In the genomic region with DNA sequence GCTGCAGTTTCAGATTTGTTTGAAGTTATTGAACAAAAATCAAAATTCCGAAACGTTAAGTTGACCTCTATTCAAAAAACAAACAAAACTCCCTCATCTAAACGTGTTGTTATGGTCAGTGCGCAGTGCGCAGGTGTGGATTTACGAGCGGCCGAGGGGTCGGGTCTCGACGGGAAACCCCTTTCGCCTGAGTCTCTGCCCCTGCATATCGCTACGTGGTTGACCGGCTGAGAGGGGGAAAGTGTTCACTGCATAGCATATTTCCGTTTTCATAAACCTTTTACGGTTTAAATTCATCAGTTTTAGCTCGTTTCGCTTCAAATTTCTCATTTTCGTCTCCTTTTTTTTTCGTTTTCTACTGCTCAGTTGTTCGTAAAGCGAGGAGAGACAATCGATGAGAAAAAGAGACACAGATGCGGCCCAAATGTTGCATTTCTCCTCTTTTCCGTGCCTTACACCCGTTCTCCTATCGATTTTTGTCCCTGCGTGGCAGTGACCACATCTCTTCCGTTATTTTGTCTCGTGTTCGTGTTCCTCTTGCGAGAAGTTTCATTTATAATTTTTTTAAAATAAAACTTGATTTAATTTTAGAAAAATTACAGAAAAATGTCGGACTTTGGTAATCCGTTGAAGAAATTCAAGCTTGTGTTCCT, we compare ENCODE assay signal across 4 worm cellular contexts.
A peak's percentile ranks its signal among the peaks of the same experiment; 100 is the strongest.
TF ChIP-seq lines count a peak whose summit lies in the region.

Gene rab-6.2 (plus strand): TSS at position 603 of the 653 bp plus-strand sequence.

TF ChIP-seq in whole organism, L2 larva, 48 proteins besides CTCF, POLR2A, EP300 and RAD21:
- no peak for TF ChIP-seq alr-1 (tag; optimal IDR thresholded peaks at IDR 0.05; lab: Kevin White, UChicago)
- TF ChIP-seq ceh-82 (tag; optimal IDR thresholded peaks at IDR 0.05; lab: Kevin White, UChicago), result no peak
- no peak for TF ChIP-seq sem-4 (tag; optimal IDR thresholded peaks at IDR 0.05; lab: Kevin White, UChicago)
- TF ChIP-seq peb-1 (tag; optimal IDR thresholded peaks at IDR 0.05; lab: Kevin White, UChicago), result no peak
- no peak for TF ChIP-seq mbf-1 (tag; optimal IDR thresholded peaks at IDR 0.05; lab: Kevin White, UChicago)
- no peak for TF ChIP-seq lin-13 (GFP tag; optimal IDR thresholded peaks at IDR 0.05; lab: Kevin White, UChicago)
- TF ChIP-seq unc-55 (GFP tag; optimal IDR thresholded peaks at IDR 0.05; lab: Kevin White, UChicago), result peak; percentile 32
- TF ChIP-seq ztf-11 (tag; optimal IDR thresholded peaks at IDR 0.05; lab: Kevin White, UChicago), result no peak
- no peak for TF ChIP-seq ZK546.5 (tag; optimal IDR thresholded peaks at IDR 0.05; lab: Kevin White, UChicago)
- TF ChIP-seq C34F6.9 (tag; optimal IDR thresholded peaks at IDR 0.05; lab: Kevin White, UChicago), result peak; percentile 34
- TF ChIP-seq fos-1 (tag; optimal IDR thresholded peaks at IDR 0.05; lab: Kevin White, UChicago), result no peak
- TF ChIP-seq crh-2 (tag; optimal IDR thresholded peaks at IDR 0.05; lab: Kevin White, UChicago), result peak; percentile 7
- no peak for TF ChIP-seq nhr-77 (tag; optimal IDR thresholded peaks at IDR 0.05; lab: Kevin White, UChicago)
- TF ChIP-seq mab-5 (tag; optimal IDR thresholded peaks at IDR 0.05; lab: Kevin White, UChicago), result no peak
- no peak for TF ChIP-seq lin-11 (tag; optimal IDR thresholded peaks at IDR 0.05; lab: Kevin White, UChicago)
- TF ChIP-seq nhr-10 (tag; optimal IDR thresholded peaks at IDR 0.05; lab: Kevin White, UChicago), result no peak
- no peak for TF ChIP-seq elt-1 (tag; optimal IDR thresholded peaks at IDR 0.05; lab: Kevin White, UChicago)
- TF ChIP-seq Y55F3AM.14 (GFP tag; optimal IDR thresholded peaks at IDR 0.05; lab: Kevin White, UChicago), result no peak
- TF ChIP-seq aly-2 (tag; optimal IDR thresholded peaks at IDR 0.05; lab: Kevin White, UChicago), result no peak
TF ChIP-seq in whole organism, L2 larva: peak in this region for 3.

TF ChIP-seq in whole organism, L4 larva, 104 proteins besides CTCF, POLR2A, EP300 and RAD21:
- TF ChIP-seq hmg-1.1 (GFP tag; IDR thresholded peaks at IDR 0.05; lab: Robert Waterston, UW) (peak; percentile 28; the same call in 1 of the 2 replicates), hif-1 (tag; optimal IDR thresholded peaks at IDR 0.05; lab: Kevin White, UChicago) (no peak), dmd-8 (GFP tag; IDR thresholded peaks at IDR 0.05; lab: Robert Waterston, UW) (no peak), mes-2 (tag; optimal IDR thresholded peaks at IDR 0.05; lab: Kevin White, UChicago; ENCODE audit: poor library complexity, severe bottlenecking) (peak; percentile 48), lin-13 (GFP tag; optimal IDR thresholded peaks at IDR 0.05; lab: Kevin White, UChicago) (no peak), dpl-1 (GFP tag; optimal IDR thresholded peaks at IDR 0.05; lab: Kevin White, UChicago) (no peak), hlh-30 (tag; optimal IDR thresholded peaks at IDR 0.05; lab: Kevin White, UChicago; ENCODE audit: insufficient read depth) (no peak), F44E2.7 (GFP tag; IDR thresholded peaks at IDR 0.05; lab: Robert Waterston, UW) (no peak), rbr-2 (tag; optimal IDR thresholded peaks at IDR 0.05; lab: Kevin White, UChicago) (no peak), R02D3.7 (tag; optimal IDR thresholded peaks at IDR 0.05; lab: Kevin White, UChicago) (peak; percentile 19), F37D6.2 (tag; optimal IDR thresholded peaks at IDR 0.05; lab: Kevin White, UChicago) (no peak), nhr-25 (tag; optimal IDR thresholded peaks at IDR 0.05; lab: Kevin White, UChicago; ENCODE audit: borderline replicate concordance, insufficient read depth) (no peak), set-16 (GFP tag; IDR thresholded peaks at IDR 0.05; lab: Robert Waterston, UW) (peak; percentile 26; the same call in 1 of the 2 replicates), mxl-3 (GFP tag; optimal IDR thresholded peaks at IDR 0.05; lab: Kevin White, UChicago) (peak; percentile 17), ceh-62 (tag; optimal IDR thresholded peaks at IDR 0.05; lab: Kevin White, UChicago) (no peak), madf-5 (GFP tag; IDR thresholded peaks at IDR 0.05; lab: Robert Waterston, UW) (no peak), hlh-11 (tag; optimal IDR thresholded peaks at IDR 0.05; lab: Kevin White, UChicago) (peak; percentile 24), zip-2 (tag; optimal IDR thresholded peaks at IDR 0.05; lab: Kevin White, UChicago) (no peak)
TF ChIP-seq in whole organism, L4 larva: peak in this region for 6.

TF ChIP-seq in whole organism, late embryonic, 69 proteins besides CTCF, POLR2A, EP300 and RAD21:
- TF ChIP-seq nhr-232 (tag; optimal IDR thresholded peaks at IDR 0.05; lab: Kevin White, UChicago), result no peak
- TF ChIP-seq nfya-1 (tag; optimal IDR thresholded peaks at IDR 0.05; lab: Kevin White, UChicago), result peak; percentile 5
- TF ChIP-seq unc-42 (tag; optimal IDR thresholded peaks at IDR 0.05; lab: Kevin White, UChicago), result peak; percentile 19
- no peak for TF ChIP-seq hlh-8 (tag; optimal IDR thresholded peaks at IDR 0.05; lab: Kevin White, UChicago)
- TF ChIP-seq elt-4 (tag; optimal IDR thresholded peaks at IDR 0.05; lab: Kevin White, UChicago), result no peak
- peak; percentile 79 for TF ChIP-seq ceh-48 (tag; optimal IDR thresholded peaks at IDR 0.05; lab: Kevin White, UChicago)
- TF ChIP-seq odd-2 (tag; optimal IDR thresholded peaks at IDR 0.05; lab: Kevin White, UChicago), result no peak
- TF ChIP-seq C08G9.2 (tag; optimal IDR thresholded peaks at IDR 0.05; lab: Kevin White, UChicago), result no peak
- peak; percentile 26 for TF ChIP-seq ceh-34 (tag; optimal IDR thresholded peaks at IDR 0.05; lab: Kevin White, UChicago)
- TF ChIP-seq tbx-2 (tag; optimal IDR thresholded peaks at IDR 0.05; lab: Kevin White, UChicago), result peak; percentile 30
- TF ChIP-seq ceh-31 (tag; optimal IDR thresholded peaks at IDR 0.05; lab: Kevin White, UChicago), result peak; percentile 45
- peak; percentile 6 for TF ChIP-seq ref-2 (tag; optimal IDR thresholded peaks at IDR 0.05; lab: Kevin White, UChicago)
- TF ChIP-seq dve-1 (tag; optimal IDR thresholded peaks at IDR 0.05; lab: Kevin White, UChicago), result no peak
- TF ChIP-seq sdc-2 (tag; optimal IDR thresholded peaks at IDR 0.05; lab: Kevin White, UChicago), result peak; percentile 56
TF ChIP-seq in whole organism, late embryonic: peak in this region for 8.

TF ChIP-seq in whole organism, mixed stage, embryonic, 35 proteins besides CTCF, POLR2A, EP300 and RAD21:
- TF ChIP-seq ztf-11 (tag; optimal IDR thresholded peaks at IDR 0.05; lab: Kevin White, UChicago), result no peak
- no peak for TF ChIP-seq hlh-1 (tag; optimal IDR thresholded peaks at IDR 0.05; lab: Kevin White, UChicago)
- peak; percentile 9 for TF ChIP-seq sptf-1 (tag; optimal IDR thresholded peaks at IDR 0.05; lab: Kevin White, UChicago)
- TF ChIP-seq mep-1 (tag; optimal IDR thresholded peaks at IDR 0.05; lab: Kevin White, UChicago), result peak; percentile 15
- peak; percentile 12 for TF ChIP-seq ces-1 (GFP tag; optimal IDR thresholded peaks at IDR 0.05; lab: Kevin White, UChicago)
- TF ChIP-seq cnd-1 (tag; optimal IDR thresholded peaks at IDR 0.05; lab: Kevin White, UChicago), result peak; percentile 32
- TF ChIP-seq M03D4.4 (tag; optimal IDR thresholded peaks at IDR 0.05; lab: Kevin White, UChicago), result no peak
- TF ChIP-seq nhr-12 (tag; optimal IDR thresholded peaks at IDR 0.05; lab: Kevin White, UChicago), result no peak
- peak; percentile 75 for TF ChIP-seq nhr-2 (tag; optimal IDR thresholded peaks at IDR 0.05; lab: Kevin White, UChicago)
- no peak for TF ChIP-seq sem-2 (GFP tag; optimal IDR thresholded peaks at IDR 0.05; lab: Kevin White, UChicago)
- peak; percentile 45 for TF ChIP-seq ham-2 (GFP tag; optimal IDR thresholded peaks at IDR 0.05; lab: Kevin White, UChicago)
- TF ChIP-seq lsy-2 (tag; optimal IDR thresholded peaks at IDR 0.05; lab: Kevin White, UChicago), result no peak
- TF ChIP-seq unc-120 (tag; optimal IDR thresholded peaks at IDR 0.05; lab: Kevin White, UChicago; ENCODE audit: poor library complexity, severe bottlenecking), result no peak
